Worm (Caenorhabditis elegans): ENCODE results near the gene str-16.

Gene str-16

ce11 chrV:3234887-3235286, 1.8 kb upstream of the str-16 start, which contains the start of gene K08D9.6:
TSS of gene K08D9.6 (minus strand) at chrV:3234987.
- TF ChIP-seq sdz-12 (GFP tag; optimal IDR thresholded peaks at IDR 0.05) (no peak), nhr-77 (tag; optimal IDR thresholded peaks at IDR 0.05) (no peak), nhr-25 (tag; optimal IDR thresholded peaks at IDR 0.05; ENCODE audit: borderline replicate concordance, insufficient read depth) (no peak), ama-1 (optimal IDR thresholded peaks at IDR 0.05) (no peak), skn-1 (tag; optimal IDR thresholded peaks at IDR 0.05) (no peak), daf-19 (GFP tag; conservative IDR thresholded peaks at IDR 0.05) (no peak), ctbp-1 (GFP tag; IDR thresholded peaks at IDR 0.05) (no peak), rbr-2 (tag; optimal IDR thresholded peaks at IDR 0.05) (no peak), lin-39 (tag; optimal IDR thresholded peaks at IDR 0.05) (no peak), vab-7 (GFP tag; IDR thresholded peaks at IDR 0.05) (no peak), lin-1 (GFP tag; IDR thresholded peaks at IDR 0.05) (no peak), mdl-1 (tag; optimal IDR thresholded peaks at IDR 0.05) (no peak), hlh-30 (tag; optimal IDR thresholded peaks at IDR 0.05; ENCODE audit: insufficient read depth) (no peak), R02D3.7 (tag; optimal IDR thresholded peaks at IDR 0.05) (no peak), gei-8 (GFP tag; optimal IDR thresholded peaks at IDR 0.05) (no peak), aly-2 (tag; optimal IDR thresholded peaks at IDR 0.05) (no peak), nhr-11 (tag; optimal IDR thresholded peaks at IDR 0.05) (no peak), zfp-3 (GFP tag; conservative IDR thresholded peaks at IDR 0.05) (no peak)

- TF ChIP-seq hlh-11 (tag; optimal IDR thresholded peaks at IDR 0.05), result no peak
- no peak for TF ChIP-seq lin-39 (tag; optimal IDR thresholded peaks at IDR 0.05)
- TF ChIP-seq ZK546.5 (tag; optimal IDR thresholded peaks at IDR 0.05), result no peak
- TF ChIP-seq zip-11 (GFP tag; IDR thresholded peaks at IDR 0.05), result no peak
- TF ChIP-seq mdt-29 (GFP tag; IDR thresholded peaks at IDR 0.05), result no peak
- peak in 1 of 2 experiments; percentile 95 for TF ChIP-seq unc-62 (GFP tag; optimal IDR thresholded peaks at IDR 0.05 in 1 of 2)
- no peak for TF ChIP-seq unc-62 (tag; optimal IDR thresholded peaks at IDR 0.05)
Measured at ce11 chrV:3241175-3241574, 4.5 kb downstream of the str-16 start, which contains the start of gene srj-11. TSS of gene srj-11 (plus strand) at chrV:3241424.

- no peak for TF ChIP-seq nhr-10 (tag; optimal IDR thresholded peaks at IDR 0.05)
- no peak for TF ChIP-seq mdt-29 (GFP tag; IDR thresholded peaks at IDR 0.05)
- TF ChIP-seq jun-1 (tag; optimal IDR thresholded peaks at IDR 0.05), result no peak
- TF ChIP-seq Y48G9A.11 (GFP tag; IDR thresholded peaks at IDR 0.05), result no peak
- no peak for TF ChIP-seq rbr-2 (tag; optimal IDR thresholded peaks at IDR 0.05)
- TF ChIP-seq lir-3 (tag; optimal IDR thresholded peaks at IDR 0.05), result no peak
- no peak for TF ChIP-seq pqm-1 (tag; optimal IDR thresholded peaks at IDR 0.05)
Measured at ce11 chrV:3242984-3243383, 6.3 kb downstream of the str-16 start, which contains the start of gene gst-23. TSS of gene gst-23 (plus strand) at chrV:3243284.

- no peak for TF ChIP-seq nhr-25 (tag; optimal IDR thresholded peaks at IDR 0.05; ENCODE audit: borderline replicate concordance, insufficient read depth)
- TF ChIP-seq unc-62 (GFP tag; optimal IDR thresholded peaks at IDR 0.05 in 1 of 2), result peak in 1 of 2 experiments; percentile 39
- no peak for TF ChIP-seq unc-62 (tag; optimal IDR thresholded peaks at IDR 0.05)
Measured at ce11 chrV:3244703-3245102, 8.0 kb downstream of the str-16 start, which contains the start of gene srj-7. TSS of gene srj-7 (plus strand) at chrV:3245003.

- TF ChIP-seq lim-7 (GFP tag; IDR thresholded peaks at IDR 0.05), result no peak
- no peak for TF ChIP-seq nhr-102 (tag; optimal IDR thresholded peaks at IDR 0.05)
- no peak for TF ChIP-seq madf-9 (GFP tag; conservative IDR thresholded peaks at IDR 0.05)
- TF ChIP-seq mdt-29 (GFP tag; IDR thresholded peaks at IDR 0.05), result no peak
- no peak for TF ChIP-seq ceh-28 (tag; optimal IDR thresholded peaks at IDR 0.05)
- no peak for TF ChIP-seq lsy-2 (tag; optimal IDR thresholded peaks at IDR 0.05)
- TF ChIP-seq mes-2 (tag; optimal IDR thresholded peaks at IDR 0.05; ENCODE audit: poor library complexity, severe bottlenecking), result no peak
- no peak for TF ChIP-seq mxl-2 (GFP tag; conservative IDR thresholded peaks at IDR 0.05)
- no peak for TF ChIP-seq duxl-1 (tag; optimal IDR thresholded peaks at IDR 0.05; ENCODE audit: poor library complexity)
- TF ChIP-seq nhr-41 (GFP tag; IDR thresholded peaks at IDR 0.05), result no peak
- TF ChIP-seq set-16 (GFP tag; IDR thresholded peaks at IDR 0.05), result no peak
- no peak for TF ChIP-seq Y105C5A.15 (GFP tag; IDR thresholded peaks at IDR 0.05)
- no peak for TF ChIP-seq aly-2 (tag; optimal IDR thresholded peaks at IDR 0.05)
- no peak for TF ChIP-seq daf-8 (GFP tag; IDR thresholded peaks at IDR 0.05)
- TF ChIP-seq ZK546.5 (tag; optimal IDR thresholded peaks at IDR 0.05), result no peak
- TF ChIP-seq lin-1 (GFP tag; IDR thresholded peaks at IDR 0.05), result no peak
- no peak for TF ChIP-seq egl-27 (tag; optimal IDR thresholded peaks at IDR 0.05)
- TF ChIP-seq daf-19 (GFP tag; conservative IDR thresholded peaks at IDR 0.05), result no peak
- no peak for TF ChIP-seq ztf-7 (tag; optimal IDR thresholded peaks at IDR 0.05)
Measured at ce11 chrV:3247515-3247914, 10.8 kb downstream of the str-16 start, which contains the start of gene srj-8. TSS of gene srj-8 (plus strand) at chrV:3247815.

All from whole organism, L4 larva.